Worm (Caenorhabditis elegans) whole organism, L1 larva: ENCODE data around the gene F42F12.3.

Source experiments
- C16A3.4 ChIP-seq: fragments of 150-350 bp; optimal IDR thresholded peaks from 2 replicates; lab custom pipeline; 2014; ENCODE audit warnings: missing biosample characterization, missing genetic modification characterization
- C34B4.2 ChIP-seq: sonication (generic microtip); optimal IDR thresholded peaks from 2 replicates; lab custom pipeline; 2017; ENCODE audit warnings: mild to moderate bottlenecking, missing genetic modification characterization, missing compliant biosample characterization
- F16B12.6 ChIP-seq: fragments of 150-350 bp; optimal IDR thresholded peaks from 2 replicates; lab custom pipeline; 2014; ENCODE audit warnings: missing biosample characterization, missing genetic modification characterization
- alr-1 ChIP-seq: fragments of 200-800 bp; sonication (Bioruptor generic); optimal IDR thresholded peaks from 2 replicates; lab custom pipeline; 2018; ENCODE audit warnings: borderline replicate concordance, mild to moderate bottlenecking, missing genetic modification characterization, missing compliant biosample characterization
- blmp-1 ChIP-seq: fragments of 150-350 bp; optimal IDR thresholded peaks from 2 replicates; lab custom pipeline; 2014; ENCODE audit warnings: missing biosample characterization, missing genetic modification characterization
- ceh-8 ChIP-seq: fragments of 200-800 bp; sonication (Bioruptor generic); optimal IDR thresholded peaks from 2 replicates; lab custom pipeline; 2018; ENCODE audit warnings: mild to moderate bottlenecking, missing genetic modification characterization, moderate library complexity, missing compliant biosample characterization
- ceh-82 ChIP-seq, 3 experiments: fragments of 150-350 bp in 1 of 3; sonication (generic microtip) in 2 of 3; optimal IDR thresholded peaks; 2 replicates each; lab custom pipeline; 2014 to 2017; ENCODE audit warnings: missing biosample characterization in 3 of 3, missing genetic modification characterization in 3 of 3
- dpl-1 ChIP-seq, 3 experiments: fragments of 150-350 bp in 2 of 3; sonication (generic microtip) in 1 of 3; optimal IDR thresholded peaks; 2 replicates each; lab custom pipeline; 2014 to 2017; ENCODE audit warnings: missing biosample characterization in 3 of 3, missing genetic modification characterization in 3 of 3, missing genetic modification reagents in 3 of 3
- dsc-1 ChIP-seq: sonication (generic microtip); optimal IDR thresholded peaks from 2 replicates; lab custom pipeline; 2016; ENCODE audit warnings: mild to moderate bottlenecking, missing genetic modification characterization, missing compliant biosample characterization
- efl-1 ChIP-seq, 4 experiments: fragments of 150-350 bp; optimal IDR thresholded peaks in 3 of 4; peaks in 1 of 4; 1 replicate in 1 of 4; 2 replicates in 3 of 4; lab custom pipeline; 2014; ENCODE audit warnings: missing biosample characterization in 2 of 4, missing genetic modification characterization in 2 of 4, missing genetic modification reagents in 2 of 4
- efl-3 ChIP-seq: fragments of 200-800 bp; sonication (Bioruptor generic); optimal IDR thresholded peaks from 2 replicates; lab custom pipeline; 2018; ENCODE audit warnings: mild to moderate bottlenecking, missing genetic modification characterization, missing compliant biosample characterization
- elt-3 ChIP-seq, 6 experiments: fragments of 150-350 bp in 1 of 6; sonication (generic microtip); optimal IDR thresholded peaks; 2 replicates each; lab custom pipeline; 2017 to 2018; ENCODE audit warnings: missing biosample characterization in 6 of 6, missing genetic modification characterization in 6 of 6, inconsistent platforms in 1 of 6
- fkh-10 ChIP-seq: sonication (generic microtip); optimal IDR thresholded peaks from 2 replicates; lab custom pipeline; 2017; ENCODE audit warnings: missing biosample characterization, missing genetic modification reagents, missing genetic modification characterization
- fos-1 ChIP-seq: fragments of 150-350 bp; optimal IDR thresholded peaks from 2 replicates; lab custom pipeline; 2014; ENCODE audit warnings: missing biosample characterization, missing genetic modification characterization
- hlh-4 ChIP-seq: sonication (generic microtip); optimal IDR thresholded peaks from 2 replicates; lab custom pipeline; 2016; ENCODE audit warnings: mild to moderate bottlenecking, missing genetic modification characterization, missing compliant biosample characterization
- jun-1 ChIP-seq: fragments of 150-350 bp; optimal IDR thresholded peaks from 2 replicates; lab custom pipeline; 2014; ENCODE audit warnings: missing biosample characterization, missing genetic modification reagents, missing genetic modification characterization
- lin-13 ChIP-seq: fragments of 150-350 bp; optimal IDR thresholded peaks from 2 replicates; lab custom pipeline; 2014; ENCODE audit warnings: missing biosample characterization, missing genetic modification reagents, missing genetic modification characterization
- lin-14 ChIP-seq: fragments of 200-800 bp; sonication (Bioruptor generic); optimal IDR thresholded peaks from 2 replicates; lab custom pipeline; 2018; ENCODE audit warnings: mild to moderate bottlenecking, missing genetic modification characterization, moderate library complexity, missing compliant biosample characterization
- lin-15B ChIP-seq: fragments of 150-350 bp; sonication (generic microtip); optimal IDR thresholded peaks from 3 replicates; lab custom pipeline; 2014; ENCODE audit warnings: missing biosample characterization, missing genetic modification characterization
- lin-35 ChIP-seq, 2 experiments: fragments of 150-350 bp; optimal IDR thresholded peaks; 2 replicates each; lab custom pipeline; 2014; ENCODE audit warnings: missing biosample characterization in 2 of 2, missing genetic modification characterization in 2 of 2, missing genetic modification reagents in 2 of 2
- lin-39 ChIP-seq: fragments of 150-350 bp; optimal IDR thresholded peaks from 2 replicates; lab custom pipeline; 2014; ENCODE audit warnings: missing biosample characterization, missing genetic modification reagents, missing genetic modification characterization
- lir-3 ChIP-seq: sonication (generic microtip); optimal IDR thresholded peaks from 2 replicates; lab custom pipeline; 2016; ENCODE audit warnings: mild to moderate bottlenecking, missing genetic modification characterization, moderate library complexity, missing compliant biosample characterization; ENCODE audit not compliant: poor library complexity
- mab-9 ChIP-seq: fragments of 200-800 bp; sonication (Bioruptor generic); IDR thresholded peaks from 2 replicates; pipeline ENCODE4 v1.3.6; 2022; ENCODE audit warnings: missing genetic modification reagents, missing genetic modification characterization, missing compliant biosample characterization
- mdl-1 ChIP-seq, 2 experiments: fragments of 150-350 bp; optimal IDR thresholded peaks; 2 replicates each; lab custom pipeline; 2014 to 2017; ENCODE audit warnings: missing biosample characterization in 2 of 2, missing genetic modification characterization in 2 of 2, inconsistent platforms in 1 of 2
- mep-1 ChIP-seq: fragments of 150-350 bp; optimal IDR thresholded peaks from 2 replicates; lab custom pipeline; 2014; ENCODE audit warnings: missing biosample characterization, missing genetic modification characterization
- nhr-11 ChIP-seq: fragments of 150-350 bp; optimal IDR thresholded peaks from 2 replicates; lab custom pipeline; 2014; ENCODE audit warnings: missing biosample characterization, missing genetic modification characterization
- nhr-19 ChIP-seq: fragments of 200-800 bp; sonication (Bioruptor generic); conservative IDR thresholded peaks from 2 replicates; pipeline ENCODE4 v1.3.6; 2022; ENCODE audit warnings: missing genetic modification characterization, missing compliant biosample characterization
- nhr-20 ChIP-seq: sonication (generic microtip); optimal IDR thresholded peaks from 2 replicates; lab custom pipeline; 2016; ENCODE audit warnings: mild to moderate bottlenecking, missing genetic modification characterization, missing compliant biosample characterization
- nhr-28 ChIP-seq: fragments of 150-350 bp; optimal IDR thresholded peaks from 2 replicates; lab custom pipeline; 2014; ENCODE audit warnings: missing biosample characterization, missing genetic modification characterization
- nhr-71 ChIP-seq: sonication (generic microtip); optimal IDR thresholded peaks from 2 replicates; lab custom pipeline; 2016; ENCODE audit warnings: mild to moderate bottlenecking, missing genetic modification characterization, moderate library complexity, missing compliant biosample characterization
- nhr-77 ChIP-seq: fragments of 150-350 bp; optimal IDR thresholded peaks from 2 replicates; lab custom pipeline; 2014; ENCODE audit warnings: missing biosample characterization, missing genetic modification characterization
- nhr-84 ChIP-seq: sonication (generic microtip); optimal IDR thresholded peaks from 2 replicates; lab custom pipeline; 2017; ENCODE audit warnings: missing biosample characterization, missing genetic modification characterization
- nhr-85 ChIP-seq: sonication (generic microtip); peaks from one replicate; lab custom pipeline; 2016; ENCODE audit warnings: missing genetic modification characterization, inconsistent platforms, missing compliant biosample characterization
- nhr-90 ChIP-seq: sonication (generic microtip); optimal IDR thresholded peaks from 2 replicates; lab custom pipeline; 2016; ENCODE audit warnings: mild to moderate bottlenecking, missing genetic modification characterization, missing compliant biosample characterization; ENCODE audit not compliant: poor library complexity
- rnt-1 ChIP-seq: sonication (generic microtip); optimal IDR thresholded peaks from 2 replicates; lab custom pipeline; 2016; ENCODE audit warnings: mild to moderate bottlenecking, missing genetic modification characterization, moderate library complexity, missing compliant biosample characterization
- skn-1 ChIP-seq: fragments of 150-350 bp; optimal IDR thresholded peaks from 2 replicates; lab custom pipeline; 2014; ENCODE audit warnings: missing biosample characterization, missing genetic modification characterization
- snu-23 ChIP-seq: sonication (generic microtip); optimal IDR thresholded peaks from 2 replicates; lab custom pipeline; 2016; ENCODE audit warnings: missing genetic modification characterization, missing compliant biosample characterization
- swsn-7 ChIP-seq: sonication (generic microtip); optimal IDR thresholded peaks from 2 replicates; lab custom pipeline; 2016; ENCODE audit warnings: missing genetic modification characterization, missing compliant biosample characterization
- tbx-2 ChIP-seq: sonication (generic microtip); optimal IDR thresholded peaks from 2 replicates; lab custom pipeline; 2016; ENCODE audit warnings: missing genetic modification characterization, missing compliant biosample characterization
- unc-86 ChIP-seq: sonication (generic microtip); optimal IDR thresholded peaks from 2 replicates; lab custom pipeline; 2016; ENCODE audit warnings: missing genetic modification characterization, missing compliant biosample characterization
- unc-98 ChIP-seq: fragments of 200-800 bp; sonication (Bioruptor generic); IDR thresholded peaks from 2 replicates; pipeline ENCODE4 v1.3.6; 2022; ENCODE audit warnings: missing genetic modification characterization, missing compliant biosample characterization
- xbp-1 ChIP-seq: sonication (generic microtip); optimal IDR thresholded peaks from 2 replicates; lab custom pipeline; 2016; ENCODE audit warnings: missing genetic modification characterization, missing compliant biosample characterization
- zag-1 ChIP-seq: fragments of 150-350 bp; optimal IDR thresholded peaks from 2 replicates; lab custom pipeline; 2014; ENCODE audit warnings: missing biosample characterization, missing genetic modification characterization
- ztf-11 ChIP-seq, 2 experiments: sonication (generic microtip); optimal IDR thresholded peaks; 2 replicates each; lab custom pipeline; 2016 to 2017; ENCODE audit warnings: missing genetic modification characterization in 2 of 2, missing biosample characterization in 1 of 2, missing compliant biosample characterization in 1 of 2
- ztf-4 ChIP-seq: fragments of 150-350 bp; optimal IDR thresholded peaks from 2 replicates; lab custom pipeline; 2014; ENCODE audit warnings: missing biosample characterization, missing genetic modification characterization

The F42F12.3 gene

ce11 chrX:12341338-12341737 lies 9.0 kb upstream of the F42F12.3 start, which contains the start of gene zig-2:
TSS of gene zig-2 (minus strand) at chrX:12341438.
- TF ChIP-seq lir-3 (tag; lab: Kevin White, UChicago) (no peak), nhr-28 (no peak), dpl-1 (GFP tag; optimal IDR thresholded peaks at IDR 0.05; lab: Kevin White, UChicago) (no peak), ztf-11 (tag; optimal IDR thresholded peaks at IDR 0.05; lab: Kevin White, UChicago) (no peak), lin-13 (no peak), blmp-1 (tag; lab: Kevin White, UChicago) (no peak), C16A3.4 (tag; lab: Kevin White, UChicago) (no peak), nhr-19 (no peak), unc-86 (tag; lab: Kevin White, UChicago) (no peak), dsc-1 (tag; lab: Kevin White, UChicago) (no peak)
- TF ChIP-seq, all 84 proteins: peak for 0

ce11 chrX:12343279-12343678 lies 7.1 kb upstream of the F42F12.3 start, which contains the start of the genes nspc-9 and nspc-10:
TSS of gene nspc-9 (minus strand) at chrX:12343379.
TSS of gene nspc-10 (plus strand) at chrX:12343609.
- TF ChIP-seq zag-1 (tag; lab: Kevin White, UChicago) (no peak), nhr-11 (tag; lab: Kevin White, UChicago) (no peak), F16B12.6 (tag; lab: Kevin White, UChicago) (no peak), ceh-82 (tag; optimal IDR thresholded peaks at IDR 0.05; lab: Kevin White, UChicago) (no peak), jun-1 (tag; lab: Kevin White, UChicago) (no peak), swsn-7 (no peak), lin-39 (tag; lab: Kevin White, UChicago) (no peak), hlh-4 (no peak), nhr-84 (tag; lab: Kevin White, UChicago) (no peak), dsc-1 (tag; lab: Kevin White, UChicago) (no peak), snu-23 (GFP tag; lab: Kevin White, UChicago) (no peak), mdl-1 (tag; optimal IDR thresholded peaks at IDR 0.05; lab: Kevin White, UChicago) (no peak), ztf-4 (no peak), unc-98 (GFP tag; lab: Robert Waterston, UW) (no peak), tbx-2 (tag; lab: Kevin White, UChicago) (no peak)

ce11 chrX:12346729-12347128 lies 3.6 kb upstream of the F42F12.3 start, which contains the start of gene F42F12.11:
TSS of gene F42F12.11 (plus strand) at chrX:12347029.
- TF ChIP-seq nhr-90 (tag; lab: Kevin White, UChicago), result no peak
- no peak for TF ChIP-seq nhr-85
- TF ChIP-seq fkh-10, result no peak
- no peak for TF ChIP-seq nhr-20
- TF ChIP-seq C34B4.2 (tag; lab: Kevin White, UChicago), result no peak
- TF ChIP-seq hlh-4, result no peak
- no peak for TF ChIP-seq efl-3 (GFP tag; lab: Kevin White, UChicago)
- no peak for TF ChIP-seq fos-1
- TF ChIP-seq C16A3.4 (tag; lab: Kevin White, UChicago), result no peak
- no peak for TF ChIP-seq jun-1 (tag; lab: Kevin White, UChicago)
- no peak for TF ChIP-seq skn-1 (tag; lab: Kevin White, UChicago)
- TF ChIP-seq alr-1 (tag; lab: Kevin White, UChicago), result no peak
- no peak for TF ChIP-seq mab-9
- TF ChIP-seq ztf-4, result no peak
- no peak for TF ChIP-seq ceh-82 (tag; optimal IDR thresholded peaks at IDR 0.05; lab: Kevin White, UChicago)

- TF ChIP-seq lir-3 (tag; lab: Kevin White, UChicago) (peak; percentile 52), nhr-85 (peak; percentile 80), nhr-77 (tag; lab: Kevin White, UChicago) (peak; percentile 5), nhr-90 (tag; lab: Kevin White, UChicago) (peak; percentile 58), mep-1 (tag; lab: Kevin White, UChicago) (peak; percentile 41), ceh-82 (tag; optimal IDR thresholded peaks at IDR 0.05; lab: Kevin White, UChicago) (peak in 2 of 3 experiments; percentile 36 to 46), hlh-4 (no peak), lin-14 (GFP tag; lab: Kevin White, UChicago) (peak; percentile 36), nhr-20 (peak; percentile 57), xbp-1 (peak; percentile 15), swsn-7 (peak; percentile 22), rnt-1 (peak; percentile 65), mdl-1 (tag; optimal IDR thresholded peaks at IDR 0.05; lab: Kevin White, UChicago) (peak in 1 of 2 experiments; percentile 8), elt-3 (tag; optimal IDR thresholded peaks at IDR 0.05; lab: Kevin White, UChicago) (peak in 2 of 6 experiments; percentile 42 to 54), ceh-8 (GFP tag; lab: Kevin White, UChicago) (no peak), efl-1 (optimal IDR thresholded peaks at IDR 0.05; lab: Kevin White, UChicago) (no peak), efl-1 (GFP tag; optimal IDR thresholded peaks at IDR 0.05 in 1 of 2; lab: Kevin White, UChicago) (peak in 1 of 2 experiments; percentile 76), nhr-71 (peak; percentile 54), lin-15B (no peak), lin-35 (GFP tag; optimal IDR thresholded peaks at IDR 0.05; lab: Kevin White, UChicago) (peak in 1 of 2 experiments; percentile 74), snu-23 (GFP tag; lab: Kevin White, UChicago) (peak; percentile 72)
Observed at ce11 chrX:12347822-12348221, 2.6 kb upstream of the F42F12.3 start.
